Fruit fly (Drosophila melanogaster): ENCODE results near the gene CG15167.
A peak's percentile ranks its signal among the peaks of the same experiment; 100 is the strongest.

Gene CG15167

dm6 chr2L:18708239-18708891 is 31.8 kb upstream of the CG15167 start, which contains the start of the genes Faf2 and Grip71 (continued):
- TF ChIP-seq CG2875 (GFP tag; optimal IDR thresholded peaks at IDR 0.05) (peak; percentile 74), CG4328 (GFP tag; optimal IDR thresholded peaks at IDR 0.05) (peak; percentile 66), PHDP (tag; optimal IDR thresholded peaks at IDR 0.05) (peak; percentile 89), aop (GFP tag; IDR thresholded peaks at IDR 0.05) (peak; percentile 79), Vsx1 (GFP tag; optimal IDR thresholded peaks at IDR 0.05) (peak; percentile 61), vvl (GFP tag; IDR thresholded peaks at IDR 0.05) (peak; percentile 96), YL-1 (GFP tag; optimal IDR thresholded peaks at IDR 0.05) (peak; percentile 82), Kr (GFP tag; optimal IDR thresholded peaks at IDR 0.05) (no peak), gcm2 (GFP tag; optimal IDR thresholded peaks at IDR 0.05) (no peak), ham (GFP tag; IDR thresholded peaks at IDR 0.05) (peak; percentile 82), CG12391 (tag; optimal IDR thresholded peaks at IDR 0.05) (peak; percentile 94), CG1603 (tag; optimal IDR thresholded peaks at IDR 0.05) (peak; percentile 88), CG11456 (GFP tag; IDR thresholded peaks at IDR 0.05) (peak; percentile 96), CG17186 (GFP tag; optimal IDR thresholded peaks at IDR 0.05) (peak; percentile 85), Oli (tag; optimal IDR thresholded peaks at IDR 0.05) (peak; percentile 86), peb (GFP tag; IDR thresholded peaks at IDR 0.05) (peak; percentile 87), chif (GFP tag; optimal IDR thresholded peaks at IDR 0.05) (peak; percentile 76 to 91), knrl (GFP tag; IDR thresholded peaks at IDR 0.05; ENCODE audit: partially characterized antibody) (peak; percentile 66), CG6813 (GFP tag; optimal IDR thresholded peaks at IDR 0.05) (no peak), GATAe (GFP tag; conservative IDR thresholded peaks at IDR 0.05) (peak; percentile 43), CG8478 (optimal IDR thresholded peaks at IDR 0.05) (peak; percentile 80), cwo (GFP tag; optimal IDR thresholded peaks at IDR 0.05) (peak; percentile 17), Aef1 (GFP tag; IDR thresholded peaks at IDR 0.05) (peak; percentile 96), CG18476 (GFP tag; optimal IDR thresholded peaks at IDR 0.05) (peak; percentile 90), sim (GFP tag; IDR thresholded peaks at IDR 0.05) (peak; percentile 55), unpg (GFP tag; optimal IDR thresholded peaks at IDR 0.05) (peak; percentile 93), CG7372 (GFP tag; IDR thresholded peaks at IDR 0.05) (peak; percentile 95), CG9727 (GFP tag; optimal IDR thresholded peaks at IDR 0.05) (peak; percentile 88), CG31388 (GFP tag; optimal IDR thresholded peaks at IDR 0.05) (peak; percentile 88), grn (GFP tag; optimal IDR thresholded peaks at IDR 0.05) (peak; percentile 63), tio (GFP tag; optimal IDR thresholded peaks at IDR 0.05) (peak; percentile 93), CG11398 (GFP tag; optimal IDR thresholded peaks at IDR 0.05) (peak; percentile 14), Sin3A (optimal IDR thresholded peaks at IDR 0.05) (peak; percentile 94), CG42726 (GFP tag; IDR thresholded peaks at IDR 0.05; ENCODE audit: partially characterized antibody) (no peak), Fer2 (tag; optimal IDR thresholded peaks at IDR 0.05) (peak; percentile 81), CG14441 (GFP tag; IDR thresholded peaks at IDR 0.05) (peak; percentile 97), hb (GFP tag; IDR thresholded peaks at IDR 0.05; ENCODE audit: partially characterized antibody) (peak; percentile 53; the same call in 1 of the 3 replicates), seq (GFP tag; IDR thresholded peaks at IDR 0.05) (peak; percentile 90), scrt (GFP tag; optimal IDR thresholded peaks at IDR 0.05) (peak; percentile 68), pnt (GFP tag; optimal IDR thresholded peaks at IDR 0.05) (peak; percentile 90), Elba2 (GFP tag; optimal IDR thresholded peaks at IDR 0.05) (peak; percentile 54), da (GFP tag; optimal IDR thresholded peaks at IDR 0.05) (peak; percentile 59), disco-r (GFP tag; optimal IDR thresholded peaks at IDR 0.05) (peak; percentile 40), CG18011 (GFP tag; optimal IDR thresholded peaks at IDR 0.05) (peak; percentile 54), Hey (tag; optimal IDR thresholded peaks at IDR 0.05) (peak; percentile 23), Optix (GFP tag; IDR thresholded peaks at IDR 0.05) (peak; percentile 93), CG10366 (GFP tag; IDR thresholded peaks at IDR 0.05) (peak; percentile 94), ind (GFP tag; optimal IDR thresholded peaks at IDR 0.05) (peak; percentile 95), ssp (GFP tag; IDR thresholded peaks at IDR 0.05) (peak; percentile 99), C15 (GFP tag; IDR thresholded peaks at IDR 0.05) (peak; percentile 85; the same call in 2 of the 3 replicates)
